Fruit fly (Drosophila melanogaster) whole organism, embryonic: ENCODE results near the gene CG15160.
A peak's percentile ranks its signal among the peaks of the same experiment; 100 is the strongest.

Source experiments
- ATbp ChIP-seq: fragments of 200-800 bp; sonication (Bioruptor generic); optimal IDR thresholded peaks from 2 replicates; lab custom pipeline; 2017; ENCODE audit warnings: missing biosample characterization, mild to moderate bottlenecking, missing genetic modification characterization, missing genetic modification reagents
- Adf1 ChIP-seq: fragments of 200-800 bp; sonication (Bioruptor generic); IDR thresholded peaks from 2 replicates; pipeline ENCODE4 v1.3.6; 2022; ENCODE audit warnings: missing biosample characterization, missing genetic modification characterization
- Bdp1 ChIP-seq: fragments of 200-800 bp; sonication (Bioruptor generic); optimal IDR thresholded peaks from 3 replicates; lab custom pipeline; 2016; ENCODE audit warnings: missing biosample characterization, missing genetic modification characterization
- CG1024 ChIP-seq: fragments of 200-800 bp; sonication (Bioruptor generic); IDR thresholded peaks from 2 replicates; pipeline ENCODE4 v1.3.6; 2022; ENCODE audit warnings: missing biosample characterization, missing genetic modification characterization
- CG10543 ChIP-seq: fragments of 200-800 bp; sonication (Bioruptor generic); optimal IDR thresholded peaks from 3 replicates; lab custom pipeline; 2017; ENCODE audit warnings: missing biosample characterization, mild to moderate bottlenecking, missing genetic modification characterization, moderate library complexity
- CG11456 ChIP-seq: fragments of 200-800 bp; sonication (Bioruptor generic); IDR thresholded peaks from 3 replicates; pipeline ENCODE4 v1.3.6; 2022; ENCODE audit warnings: missing biosample characterization, missing genetic modification characterization
- CG11560 ChIP-seq: fragments of 200-800 bp; sonication (Bioruptor generic); IDR thresholded peaks from 3 replicates; pipeline ENCODE4 v1.3.6; 2022; ENCODE audit warnings: missing biosample characterization, missing genetic modification characterization
- CG12769 ChIP-seq: fragments of 200-800 bp; sonication (Bioruptor generic); optimal IDR thresholded peaks from 2 replicates; lab custom pipeline; 2019; ENCODE audit warnings: missing biosample characterization, mild to moderate bottlenecking, missing genetic modification characterization, moderate library complexity
- CG14441 ChIP-seq: fragments of 200-800 bp; sonication (Bioruptor generic); IDR thresholded peaks from 2 replicates; pipeline ENCODE4 v1.3.6; 2022; ENCODE audit warnings: missing biosample characterization, missing genetic modification characterization
- CG14710 ChIP-seq: fragments of 200-800 bp; sonication (Bioruptor generic); optimal IDR thresholded peaks from 3 replicates; lab custom pipeline; 2019; ENCODE audit warnings: missing biosample characterization, mild to moderate bottlenecking, missing genetic modification characterization, moderate library complexity
- CG14965 ChIP-seq: fragments of 200-800 bp; sonication (Bioruptor generic); optimal IDR thresholded peaks from 2 replicates; lab custom pipeline; 2016; ENCODE audit warnings: missing biosample characterization, missing genetic modification characterization, borderline replicate concordance
- CG15073 ChIP-seq: fragments of 200-800 bp; sonication (Bioruptor generic); optimal IDR thresholded peaks from 2 replicates; lab custom pipeline; 2016; ENCODE audit warnings: missing biosample characterization, missing genetic modification characterization
- CG3163 ChIP-seq: fragments of 200-800 bp; sonication (Bioruptor generic); optimal IDR thresholded peaks from 3 replicates; lab custom pipeline; 2016; ENCODE audit warnings: missing biosample characterization, missing genetic modification characterization
- CG32767 ChIP-seq: fragments of 200-800 bp; sonication (Bioruptor generic); IDR thresholded peaks from 2 replicates; pipeline ENCODE4 v1.3.6; 2022; ENCODE audit warnings: missing biosample characterization, missing genetic modification characterization
- CG3407 ChIP-seq: fragments of 200-800 bp; sonication (Bioruptor generic); optimal IDR thresholded peaks from 2 replicates; lab custom pipeline; 2018; ENCODE audit warnings: missing biosample characterization, mild to moderate bottlenecking, missing genetic modification characterization
- CG34376 ChIP-seq: fragments of 200-800 bp; sonication (Bioruptor generic); optimal IDR thresholded peaks from 2 replicates; lab custom pipeline; 2018; ENCODE audit warnings: missing biosample characterization, mild to moderate bottlenecking, missing genetic modification characterization
- CG4424 ChIP-seq: fragments of 200-800 bp; sonication (Bioruptor generic); optimal IDR thresholded peaks from 3 replicates; lab custom pipeline; 2016; ENCODE audit warnings: missing biosample characterization, missing genetic modification characterization
- CG6854 ChIP-seq: fragments of 200-800 bp; sonication (Bioruptor generic); optimal IDR thresholded peaks from 3 replicates; lab custom pipeline; 2017; ENCODE audit warnings: missing biosample characterization, mild to moderate bottlenecking, missing genetic modification characterization
- CG8924 ChIP-seq: fragments of 200-800 bp; optimal IDR thresholded peaks from 3 replicates; lab custom pipeline; 2019; ENCODE audit warnings: missing biosample characterization, mild to moderate bottlenecking, missing genetic modification characterization, moderate library complexity
- CG9932 ChIP-seq: fragments of 200-800 bp; sonication (Bioruptor generic); IDR thresholded peaks from 2 replicates; pipeline ENCODE4 v1.3.6; 2022; ENCODE audit warnings: missing biosample characterization, missing genetic modification characterization
- D19A ChIP-seq: fragments of 200-800 bp; optimal IDR thresholded peaks from 3 replicates; lab custom pipeline; 2019; ENCODE audit warnings: missing biosample characterization, mild to moderate bottlenecking, missing genetic modification characterization, moderate library complexity
- Fer3 ChIP-seq: fragments of 200-800 bp; sonication (Bioruptor generic); optimal IDR thresholded peaks from 2 replicates; lab custom pipeline; 2018; ENCODE audit warnings: missing biosample characterization, mild to moderate bottlenecking, missing genetic modification characterization, moderate library complexity
- GATAe ChIP-seq: fragments of 200-800 bp; sonication (Bioruptor generic); conservative IDR thresholded peaks from 2 replicates; pipeline ENCODE4 v1.3.6; 2022; ENCODE audit warnings: missing biosample characterization, missing genetic modification characterization
- Gug ChIP-seq: fragments of 200-800 bp; sonication (Bioruptor generic); IDR thresholded peaks from 4 replicates; pipeline ENCODE4 v1.3.6; 2022; ENCODE audit warnings: missing biosample characterization, missing genetic modification characterization
- H15 ChIP-seq: fragments of 200-800 bp; sonication (Bioruptor generic); IDR thresholded peaks from 3 replicates; pipeline ENCODE4 v1.3.6; 2022; ENCODE audit warnings: missing biosample characterization, missing genetic modification characterization
- HLH54F ChIP-seq: fragments of 200-800 bp; sonication (Bioruptor generic); optimal IDR thresholded peaks from 3 replicates; lab custom pipeline; 2016; ENCODE audit warnings: missing biosample characterization, missing genetic modification characterization
- Hey ChIP-seq: fragments of 200-800 bp; sonication (Bioruptor generic); optimal IDR thresholded peaks from 3 replicates; lab custom pipeline; 2018; ENCODE audit warnings: missing biosample characterization, mild to moderate bottlenecking, missing genetic modification characterization
- Hr39 ChIP-seq: fragments of >200 bp; optimal IDR thresholded peaks from 2 replicates; lab custom pipeline; 2017
- Sry-δ ChIP-seq: fragments of 200-800 bp; sonication (Bioruptor generic); optimal IDR thresholded peaks from 2 replicates; lab custom pipeline; 2016; ENCODE audit warnings: missing biosample characterization, missing genetic modification characterization
- amos ChIP-seq: fragments of 200-800 bp; sonication (Bioruptor generic); IDR thresholded peaks from 2 replicates; pipeline ENCODE4 v1.3.6; 2022; ENCODE audit warnings: missing biosample characterization, missing genetic modification characterization; ENCODE audit not compliant: partially characterized antibody
- bowl ChIP-seq: fragments of 200-800 bp; sonication (Bioruptor generic); IDR thresholded peaks from 2 replicates; pipeline ENCODE4 v1.3.6; 2022; ENCODE audit warnings: missing biosample characterization, missing genetic modification characterization
- cwo ChIP-seq: fragments of 200-800 bp; sonication (Bioruptor generic); optimal IDR thresholded peaks from 3 replicates; lab custom pipeline; 2017; ENCODE audit warnings: missing biosample characterization, missing genetic modification characterization, mild to moderate bottlenecking, moderate library complexity, missing genetic modification reagents
- dan ChIP-seq: fragments of 200-800 bp; sonication (Bioruptor generic); IDR thresholded peaks from 2 replicates; pipeline ENCODE4 v1.3.6; 2022; ENCODE audit warnings: missing biosample characterization, missing genetic modification characterization
- dmrt11E ChIP-seq: fragments of 200-800 bp; sonication (Bioruptor generic); optimal IDR thresholded peaks from 3 replicates; lab custom pipeline; 2018; ENCODE audit warnings: missing biosample characterization, mild to moderate bottlenecking, missing genetic modification characterization, moderate library complexity
- dysf ChIP-seq: fragments of 200-800 bp; sonication (Bioruptor generic); IDR thresholded peaks from 3 replicates; pipeline ENCODE4 v1.3.6; 2022; ENCODE audit warnings: missing biosample characterization, missing genetic modification characterization
- exex ChIP-seq: fragments of 200-800 bp; sonication (Bioruptor generic); optimal IDR thresholded peaks from 4 replicates; lab custom pipeline; 2018; ENCODE audit warnings: missing biosample characterization, mild to moderate bottlenecking, missing genetic modification characterization, moderate library complexity
- gsb-n ChIP-seq: fragments of 200-800 bp; sonication (Bioruptor generic); optimal IDR thresholded peaks from 3 replicates; lab custom pipeline; 2018; ENCODE audit warnings: missing biosample characterization, mild to moderate bottlenecking, missing genetic modification characterization
- ham ChIP-seq: fragments of 200-800 bp; sonication (Bioruptor generic); IDR thresholded peaks from 2 replicates; pipeline ENCODE4 v1.3.6; 2022; ENCODE audit warnings: missing biosample characterization, missing genetic modification characterization
- her ChIP-seq: fragments of 200-800 bp; sonication (Bioruptor generic); optimal IDR thresholded peaks from 2 replicates; lab custom pipeline; 2016; ENCODE audit warnings: missing biosample characterization, missing genetic modification characterization
- luna ChIP-seq: fragments of 200-800 bp; sonication (Bioruptor generic); optimal IDR thresholded peaks from 2 replicates; lab custom pipeline; 2016; ENCODE audit warnings: missing biosample characterization, missing genetic modification characterization
- oc ChIP-seq: fragments of 200-800 bp; sonication (Bioruptor generic); optimal IDR thresholded peaks from 2 replicates; lab custom pipeline; 2018; ENCODE audit warnings: missing biosample characterization, mild to moderate bottlenecking, missing genetic modification characterization, moderate library complexity
- onecut ChIP-seq: fragments of 200-800 bp; sonication (Bioruptor generic); IDR thresholded peaks from 2 replicates; pipeline ENCODE4 v1.3.6; 2022; ENCODE audit warnings: missing biosample characterization, missing genetic modification characterization
- pb ChIP-seq: fragments of 200-800 bp; sonication (Bioruptor generic); optimal IDR thresholded peaks from 3 replicates; lab custom pipeline; 2016; ENCODE audit warnings: missing biosample characterization, missing genetic modification characterization
- sc ChIP-seq, 3 experiments: fragments of >200 bp in 2 of 3; fragments of 200-800 bp in 1 of 3; sonication (Bioruptor generic) in 1 of 3; optimal IDR thresholded peaks; 2 replicates in 2 of 3; 3 replicates in 1 of 3; lab custom pipeline; 2017; ENCODE audit warnings: mild to moderate bottlenecking in 1 of 3, missing biosample characterization in 1 of 3, missing genetic modification characterization in 1 of 3, missing genetic modification reagents in 1 of 3
- sima ChIP-seq: fragments of 200-800 bp; sonication (Bioruptor generic); optimal IDR thresholded peaks from 2 replicates; lab custom pipeline; 2016; ENCODE audit warnings: missing biosample characterization, missing genetic modification characterization
- sna ChIP-seq: fragments of 200-800 bp; sonication (Bioruptor generic); IDR thresholded peaks from 2 replicates; pipeline ENCODE4 v1.3.6; 2022; ENCODE audit warnings: missing biosample characterization, missing genetic modification characterization; ENCODE audit not compliant: partially characterized antibody
- sug ChIP-seq: fragments of 200-800 bp; optimal IDR thresholded peaks from 2 replicates; lab custom pipeline; 2019; ENCODE audit warnings: missing biosample characterization, mild to moderate bottlenecking, missing genetic modification characterization, moderate library complexity
- zen2 ChIP-seq: fragments of 200-800 bp; sonication (Bioruptor generic); IDR thresholded peaks from 3 replicates; pipeline ENCODE4 v1.3.6; 2022; ENCODE audit warnings: missing biosample characterization, missing genetic modification characterization; ENCODE audit not compliant: partially characterized antibody

CG15160 gene

DNA sequence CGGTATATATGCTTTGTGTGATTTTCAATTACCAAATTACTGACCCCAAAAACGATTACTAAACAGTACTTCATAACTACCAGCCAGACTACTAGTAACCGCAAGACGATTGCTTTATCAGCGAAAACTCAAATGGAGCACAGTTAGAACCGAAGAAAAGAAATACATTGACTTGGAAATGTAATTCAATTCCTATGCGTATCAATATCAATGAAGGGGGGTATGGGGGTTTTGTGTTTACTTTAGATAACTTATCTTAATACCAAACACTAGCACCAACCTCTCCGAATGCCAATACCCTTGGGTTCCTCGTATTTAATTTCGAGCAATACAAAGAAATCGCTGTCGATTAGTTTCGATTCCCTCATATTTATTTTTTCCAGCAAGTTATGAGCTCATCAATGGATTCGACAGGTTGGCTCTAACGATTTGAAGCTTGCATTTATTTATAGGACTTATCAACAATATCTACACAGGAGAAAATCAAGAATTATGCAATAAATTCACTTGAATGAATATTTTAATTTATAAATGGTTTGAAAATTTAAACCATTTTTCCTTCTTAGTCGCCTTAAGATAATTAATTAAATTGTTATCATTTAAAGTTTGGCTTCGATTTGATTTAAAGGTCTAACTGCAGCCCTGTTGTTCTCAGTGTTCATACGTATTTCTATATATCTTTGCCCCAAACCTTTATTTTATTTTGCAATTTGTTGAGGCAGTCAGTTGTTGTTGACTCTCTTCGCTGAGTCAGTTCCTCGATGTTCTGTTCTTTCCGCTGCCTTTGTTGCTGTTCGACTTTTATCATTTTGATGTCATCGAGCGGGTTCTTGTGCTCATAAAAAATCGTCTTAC lies 30.9 kb downstream of the CG15160 start (continued):
- TF ChIP-seq bowl (GFP tag; lab: Robert Waterston, UW): no peak
- TF ChIP-seq CG11456: peak; percentile 73; the same call in 2 of the 3 replicates
- peak; percentile 89 for TF ChIP-seq CG8924 (tag; lab: Kevin White, UChicago)
- TF ChIP-seq her (GFP tag; lab: Kevin White, UChicago): no peak
- TF ChIP-seq CG3407 (GFP tag; lab: Kevin White, UChicago): peak; percentile 52
- peak; percentile 43 for TF ChIP-seq Hey (tag; lab: Kevin White, UChicago)
- peak; percentile 87 for TF ChIP-seq Fer3 (tag; lab: Kevin White, UChicago)
- TF ChIP-seq CG14710 (tag; lab: Kevin White, UChicago): peak; percentile 79
- peak; percentile 66 for TF ChIP-seq dmrt11E
- no peak for TF ChIP-seq luna
- TF ChIP-seq dysf (GFP tag; lab: Robert Waterston, UW): peak; percentile 84
- no peak for TF ChIP-seq sna (GFP tag; lab: Robert Waterston, UW)
- no peak for TF ChIP-seq pb (GFP tag; lab: Kevin White, UChicago)
- TF ChIP-seq cwo (GFP tag; lab: Kevin White, UChicago): peak; percentile 81
- peak; percentile 69; the same call in 1 of the 2 replicates for TF ChIP-seq CG32767 (GFP tag; lab: Robert Waterston, UW)
- peak; percentile 20 for TF ChIP-seq Sry-δ
- TF ChIP-seq CG14441 (GFP tag; lab: Robert Waterston, UW): peak; percentile 76
- TF ChIP-seq CG14965 (GFP tag; lab: Kevin White, UChicago): no peak
- peak; percentile 97 for TF ChIP-seq exex
- no peak for TF ChIP-seq Hr39
- TF ChIP-seq dan (GFP tag; lab: Robert Waterston, UW): no peak
- no peak for TF ChIP-seq CG1024 (GFP tag; lab: Robert Waterston, UW)
- peak; percentile 28 for TF ChIP-seq ATbp (GFP tag; lab: Kevin White, UChicago)
- peak; percentile 44 for TF ChIP-seq CG12769 (tag; lab: Kevin White, UChicago)
- TF ChIP-seq Bdp1 (GFP tag; lab: Kevin White, UChicago): peak; percentile 46
- TF ChIP-seq CG11560 (tag; lab: Robert Waterston, UW): peak; percentile 54; the same call in 2 of the 3 replicates
- TF ChIP-seq Gug (GFP tag; lab: Robert Waterston, UW): peak; percentile 52; the same call in 2 of the 4 replicates
- no peak for TF ChIP-seq CG15073 (GFP tag; lab: Kevin White, UChicago)
- TF ChIP-seq onecut (GFP tag; lab: Robert Waterston, UW): no peak
- peak; percentile 48 for TF ChIP-seq HLH54F (GFP tag; lab: Kevin White, UChicago)
- TF ChIP-seq H15 (GFP tag; lab: Robert Waterston, UW): no peak
- peak; percentile 85 for TF ChIP-seq CG10543
- no peak for TF ChIP-seq sima (GFP tag; lab: Kevin White, UChicago)
- no peak for TF ChIP-seq amos (GFP tag; lab: Robert Waterston, UW)
- peak; percentile 48 for TF ChIP-seq CG6854
- TF ChIP-seq CG34376 (GFP tag; lab: Kevin White, UChicago): peak; percentile 56
- no peak for TF ChIP-seq CG3163 (GFP tag; lab: Kevin White, UChicago)
- TF ChIP-seq ham (GFP tag; lab: Robert Waterston, UW): 0 out of 2 replicates have a peak, but pooled peaks have one; percentile 22
- TF ChIP-seq GATAe (GFP tag; lab: Robert Waterston, UW): peak; percentile 88
- peak; percentile 84 for TF ChIP-seq CG9932 (GFP tag; lab: Robert Waterston, UW)
- peak; percentile 80 for TF ChIP-seq sug (tag; lab: Kevin White, UChicago)
- peak; percentile 69 for TF ChIP-seq gsb-n (tag; lab: Kevin White, UChicago)
- no peak for TF ChIP-seq sc (optimal IDR thresholded peaks at IDR 0.05; lab: Kevin White, UChicago)
- peak; percentile 50 for TF ChIP-seq sc (GFP tag; optimal IDR thresholded peaks at IDR 0.05; lab: Kevin White, UChicago)
- peak; percentile 81 for TF ChIP-seq CG4424
- TF ChIP-seq D19A: peak; percentile 76
- peak; percentile 56 for TF ChIP-seq oc (tag; lab: Kevin White, UChicago)
- no peak for TF ChIP-seq zen2 (GFP tag; lab: Robert Waterston, UW)
- TF ChIP-seq Adf1 (GFP tag; lab: Robert Waterston, UW): peak; percentile 54; the same call in 1 of the 2 replicates
